Fruit fly (Drosophila melanogaster) Kc167 (cell line): Measurements from ENCODE around the gene ppk19.

Experiments
- h ChIP-seq: fragments of >200 bp; optimal IDR thresholded peaks from 3 replicates; lab custom pipeline; 2018; ENCODE audit warnings: missing external identifiers
- insv ChIP-seq: fragments of >200 bp; optimal IDR thresholded peaks from 3 replicates; lab custom pipeline; 2018; ENCODE audit warnings: missing external identifiers
- psq ChIP-seq: fragments of >200 bp; optimal IDR thresholded peaks from 2 replicates; lab custom pipeline; 2017; ENCODE audit warnings: missing external identifiers
- ttk ChIP-seq: sonication (Bioruptor generic); optimal IDR thresholded peaks from 2 replicates; lab custom pipeline; 2017; ENCODE audit warnings: missing external identifiers

- TF ChIP-seq psq (lab: Kevin White, UChicago) (no peak), h (lab: Kevin White, UChicago) (no peak), insv (lab: Kevin White, UChicago) (no peak), ttk (lab: Kevin White, UChicago) (no peak)
Measured at dm6 chr3R:29723048-29723656, 50.9 kb downstream of the ppk19 start, which contains the start of gene Pcd.
